Fruit fly (Drosophila melanogaster) Kc167 (cell line): ENCODE results near the gene CG14391.

Source experiments
- Myc ChIP-seq: fragments of >200 bp; optimal IDR thresholded peaks from 2 replicates; lab custom pipeline; 2017; ENCODE audit warnings: missing external identifiers
- h ChIP-seq: fragments of >200 bp; optimal IDR thresholded peaks from 3 replicates; lab custom pipeline; 2018; ENCODE audit warnings: missing external identifiers
- ttk ChIP-seq: sonication (Bioruptor generic); optimal IDR thresholded peaks from 2 replicates; lab custom pipeline; 2017; ENCODE audit warnings: missing external identifiers

dm6 chr3R:12645771-12646317 is 48.8 kb downstream of the CG14391 start:
- TF ChIP-seq ttk (lab: Kevin White, UChicago): no peak
- TF ChIP-seq Myc (lab: Kevin White, UChicago): no peak
- no peak for TF ChIP-seq h (lab: Kevin White, UChicago)
